Fruit fly (Drosophila melanogaster) whole organism, prepupa: ENCODE results near the gene CG43389.

Source experiments
- Blimp-1 ChIP-seq: fragments of 200-800 bp; sonication (Bioruptor generic); optimal IDR thresholded peaks from 3 replicates; lab custom pipeline; 2017; ENCODE audit warnings: missing biosample characterization, missing genetic modification characterization, mild to moderate bottlenecking, moderate library complexity, missing genetic modification reagents
- CG10631 ChIP-seq: fragments of 200-800 bp; sonication (Bioruptor generic); optimal IDR thresholded peaks from 2 replicates; lab custom pipeline; 2016; ENCODE audit warnings: missing biosample characterization, missing genetic modification characterization
- CG10669 ChIP-seq: fragments of 200-800 bp; sonication (Bioruptor generic); optimal IDR thresholded peaks from 3 replicates; lab custom pipeline; 2018; ENCODE audit warnings: missing biosample characterization, mild to moderate bottlenecking, missing genetic modification characterization, moderate library complexity
- CG11294 ChIP-seq: fragments of 200-800 bp; sonication (Bioruptor generic); IDR thresholded peaks from 2 replicates; pipeline ENCODE4 v1.3.6; 2022; ENCODE audit warnings: missing biosample characterization, missing genetic modification characterization
- CG11762 ChIP-seq: fragments of 200-800 bp; sonication (Bioruptor generic); optimal IDR thresholded peaks from 3 replicates; lab custom pipeline; 2016; ENCODE audit warnings: missing biosample characterization, missing genetic modification characterization; ENCODE audit not compliant: insufficient read depth
- CG15336 ChIP-seq: fragments of 200-800 bp; sonication (Bioruptor generic); IDR thresholded peaks from 2 replicates; pipeline ENCODE4 v1.3.6; 2022; ENCODE audit warnings: missing biosample characterization, missing genetic modification characterization
- CG1621 ChIP-seq: fragments of 200-800 bp; sonication (Bioruptor generic); optimal IDR thresholded peaks from 3 replicates; lab custom pipeline; 2018; ENCODE audit warnings: missing biosample characterization, mild to moderate bottlenecking, missing genetic modification characterization
- CG3032 ChIP-seq: fragments of 200-800 bp; optimal IDR thresholded peaks from 2 replicates; lab custom pipeline; 2019; ENCODE audit warnings: missing biosample characterization, mild to moderate bottlenecking, missing genetic modification characterization, moderate library complexity
- CG31627 ChIP-seq: fragments of 200-800 bp; sonication (Bioruptor generic); optimal IDR thresholded peaks from 3 replicates; lab custom pipeline; 2016; ENCODE audit warnings: missing biosample characterization, missing genetic modification characterization
- CG32006 ChIP-seq: fragments of 200-800 bp; sonication (Bioruptor generic); optimal IDR thresholded peaks from 3 replicates; lab custom pipeline; 2017; ENCODE audit warnings: missing biosample characterization, mild to moderate bottlenecking, missing genetic modification characterization
- CG34406 ChIP-seq: fragments of 200-800 bp; sonication (Bioruptor generic); optimal IDR thresholded peaks from 3 replicates; lab custom pipeline; 2016; ENCODE audit warnings: missing biosample characterization, missing genetic modification characterization
- CG3919 ChIP-seq: fragments of 200-800 bp; sonication (Bioruptor generic); optimal IDR thresholded peaks from 3 replicates; lab custom pipeline; 2016; ENCODE audit warnings: missing biosample characterization, missing genetic modification characterization
- CG4318 ChIP-seq: fragments of 200-800 bp; sonication (Bioruptor generic); optimal IDR thresholded peaks from 3 replicates; lab custom pipeline; 2017; ENCODE audit warnings: missing biosample characterization, mild to moderate bottlenecking, missing genetic modification characterization
- CG6163 ChIP-seq: fragments of 200-800 bp; sonication (Bioruptor generic); IDR thresholded peaks from 3 replicates; pipeline ENCODE4 v1.3.6; 2022; ENCODE audit warnings: missing biosample characterization, missing genetic modification characterization
- CG6276 ChIP-seq: fragments of 200-800 bp; sonication (Bioruptor generic); optimal IDR thresholded peaks from 2 replicates; lab custom pipeline; 2017; ENCODE audit warnings: missing biosample characterization, mild to moderate bottlenecking, missing genetic modification characterization
- CG8119 ChIP-seq: fragments of 200-800 bp; sonication (Bioruptor generic); IDR thresholded peaks from 3 replicates; pipeline ENCODE4 v1.3.6; 2022; ENCODE audit warnings: missing biosample characterization, missing genetic modification characterization
- CG8319 ChIP-seq: fragments of 200-800 bp; sonication (Bioruptor generic); optimal IDR thresholded peaks from 3 replicates; lab custom pipeline; 2016; ENCODE audit warnings: missing biosample characterization, missing genetic modification characterization
- CG8632 ChIP-seq: fragments of 200-800 bp; sonication (Bioruptor generic); optimal IDR thresholded peaks from 3 replicates; lab custom pipeline; 2016; ENCODE audit warnings: missing biosample characterization, missing genetic modification characterization
- Eip75B ChIP-seq: fragments of 200-800 bp; sonication (Bioruptor generic); optimal IDR thresholded peaks from 3 replicates; lab custom pipeline; 2016; ENCODE audit warnings: missing biosample characterization, missing genetic modification characterization
- Eip78C ChIP-seq: fragments of 200-800 bp; sonication (Bioruptor generic); peaks from one replicate; lab custom pipeline; 2016; ENCODE audit warnings: missing biosample characterization, missing genetic modification characterization
- Ets21C ChIP-seq: fragments of 200-800 bp; sonication (Bioruptor generic); optimal IDR thresholded peaks from 3 replicates; lab custom pipeline; 2016; ENCODE audit warnings: missing biosample characterization, missing genetic modification characterization
- Ets96B ChIP-seq: fragments of 200-800 bp; optimal IDR thresholded peaks from 2 replicates; lab custom pipeline; 2019; ENCODE audit warnings: missing biosample characterization, mild to moderate bottlenecking, missing genetic modification characterization, moderate library complexity
- Gug ChIP-seq: fragments of 200-800 bp; sonication (Bioruptor generic); IDR thresholded peaks from 2 replicates; pipeline ENCODE4 v1.3.6; 2022; ENCODE audit warnings: missing biosample characterization, missing genetic modification characterization
- Hr39 ChIP-seq: fragments of 200-800 bp; sonication (Bioruptor generic); optimal IDR thresholded peaks from 2 replicates; lab custom pipeline; 2016; ENCODE audit warnings: missing biosample characterization, missing genetic modification characterization
- Hr4 ChIP-seq: fragments of 200-800 bp; sonication (Bioruptor generic); optimal IDR thresholded peaks from 3 replicates; lab custom pipeline; 2016; ENCODE audit warnings: missing biosample characterization, missing genetic modification characterization
- Met ChIP-seq: fragments of 200-800 bp; sonication (Bioruptor generic); optimal IDR thresholded peaks from 3 replicates; lab custom pipeline; 2016; ENCODE audit warnings: missing biosample characterization, missing genetic modification characterization
- OdsH ChIP-seq: fragments of 200-800 bp; sonication (Bioruptor generic); optimal IDR thresholded peaks from 3 replicates; lab custom pipeline; 2016; ENCODE audit warnings: missing biosample characterization, missing genetic modification characterization
- Sox102F ChIP-seq: fragments of 200-800 bp; sonication (Bioruptor generic); optimal IDR thresholded peaks from 2 replicates; lab custom pipeline; 2016; ENCODE audit warnings: missing biosample characterization, mild to moderate bottlenecking, missing genetic modification characterization
- Sox14 ChIP-seq: fragments of 200-800 bp; sonication (Bioruptor generic); optimal IDR thresholded peaks from 3 replicates; lab custom pipeline; 2016; ENCODE audit warnings: missing biosample characterization, missing genetic modification characterization
- Sox15 ChIP-seq: fragments of 200-800 bp; sonication (Bioruptor generic); optimal IDR thresholded peaks from 3 replicates; lab custom pipeline; 2016; ENCODE audit warnings: missing biosample characterization, missing genetic modification characterization
- acj6 ChIP-seq: fragments of 200-800 bp; sonication (Bioruptor generic); optimal IDR thresholded peaks from 3 replicates; lab custom pipeline; 2016; ENCODE audit warnings: missing biosample characterization, missing genetic modification characterization
- dac ChIP-seq: fragments of 200-800 bp; sonication (Bioruptor generic); optimal IDR thresholded peaks from 2 replicates; lab custom pipeline; 2017; ENCODE audit warnings: missing biosample characterization, mild to moderate bottlenecking, missing genetic modification characterization
- dsx ChIP-seq: fragments of 200-800 bp; optimal IDR thresholded peaks from 3 replicates; lab custom pipeline; 2019; ENCODE audit warnings: missing biosample characterization, mild to moderate bottlenecking, missing genetic modification characterization, moderate library complexity; ENCODE audit not compliant: poor library complexity, severe bottlenecking
- eg ChIP-seq: fragments of 200-800 bp; sonication (Bioruptor generic); IDR thresholded peaks from 3 replicates; pipeline ENCODE4 v1.3.6; 2022; ENCODE audit warnings: missing biosample characterization, missing genetic modification characterization
- esn ChIP-seq: fragments of 200-800 bp; sonication (Bioruptor generic); optimal IDR thresholded peaks from 2 replicates; lab custom pipeline; 2016; ENCODE audit warnings: missing biosample characterization, mild to moderate bottlenecking, missing genetic modification characterization, moderate library complexity
- fd59A ChIP-seq: fragments of 200-800 bp; sonication (Bioruptor generic); optimal IDR thresholded peaks from 2 replicates; lab custom pipeline; 2017; ENCODE audit warnings: missing biosample characterization, mild to moderate bottlenecking, missing genetic modification characterization, missing genetic modification reagents
- fkh ChIP-seq: fragments of 200-800 bp; sonication (Bioruptor generic); optimal IDR thresholded peaks from 3 replicates; lab custom pipeline; 2017; ENCODE audit warnings: missing biosample characterization, mild to moderate bottlenecking, missing genetic modification characterization, moderate library complexity
- lz ChIP-seq: fragments of 200-800 bp; sonication (Bioruptor generic); optimal IDR thresholded peaks from 3 replicates; lab custom pipeline; 2016; ENCODE audit warnings: missing biosample characterization, missing genetic modification characterization
- net ChIP-seq: fragments of 200-800 bp; sonication (Bioruptor generic); optimal IDR thresholded peaks from 3 replicates; lab custom pipeline; 2016; ENCODE audit warnings: missing biosample characterization, missing genetic modification characterization
- salr ChIP-seq, 2 experiments: fragments of 200-800 bp; sonication (Bioruptor generic); optimal IDR thresholded peaks; 3 replicates each; lab custom pipeline; 2016 to 2018; ENCODE audit warnings: missing biosample characterization in 2 of 2, missing genetic modification characterization in 2 of 2, mild to moderate bottlenecking in 1 of 2
- spab ChIP-seq: fragments of 200-800 bp; sonication (Bioruptor generic); optimal IDR thresholded peaks from 2 replicates; lab custom pipeline; 2017; ENCODE audit warnings: missing biosample characterization, mild to moderate bottlenecking, missing genetic modification characterization, missing genetic modification reagents
- ss ChIP-seq, 2 experiments: fragments of 200-800 bp; sonication (Bioruptor generic); optimal IDR thresholded peaks; 2 replicates in 1 of 2; 3 replicates in 1 of 2; lab custom pipeline; 2017 to 2018; ENCODE audit warnings: mild to moderate bottlenecking in 2 of 2, missing biosample characterization in 2 of 2, missing genetic modification characterization in 2 of 2, moderate library complexity in 1 of 2
- svp ChIP-seq: fragments of 200-800 bp; sonication (Bioruptor generic); peaks from one replicate; lab custom pipeline; 2016; ENCODE audit warnings: missing biosample characterization, missing genetic modification characterization
- vri ChIP-seq: fragments of 200-800 bp; sonication (Bioruptor generic); optimal IDR thresholded peaks from 3 replicates; lab custom pipeline; 2016; ENCODE audit warnings: missing biosample characterization, mild to moderate bottlenecking, missing genetic modification characterization

The CG43389 gene

dm6 chr3L:3274463-3275177, 26.8 kb downstream of the CG43389 start (continued):
- no peak for TF ChIP-seq Hr39 (GFP tag; lab: Kevin White, UChicago)
- TF ChIP-seq lz: no peak
- TF ChIP-seq CG3032 (tag; lab: Kevin White, UChicago): no peak
- no peak for TF ChIP-seq svp (GFP tag; lab: Kevin White, UChicago)
- no peak for TF ChIP-seq CG10669
- TF ChIP-seq Ets96B: no peak
- no peak for TF ChIP-seq eg (GFP tag; lab: Robert Waterston, UW)

- TF ChIP-seq Sox15 (GFP tag; lab: Kevin White, UChicago) (no peak), Eip78C (GFP tag; lab: Kevin White, UChicago) (peak; percentile 9)
Observed at dm6 chr3L:3276930-3277329, 29.1 kb downstream of the CG43389 start.

- TF ChIP-seq CG3919 (GFP tag; lab: Kevin White, UChicago) (no peak), Sox102F (peak; percentile 10), Eip78C (GFP tag; lab: Kevin White, UChicago) (peak; percentile 59)
- TF ChIP-seq, all 60 proteins: peak for 2
Observed at dm6 chr3L:3279930-3280329, 32.1 kb downstream of the CG43389 start, which contains the start of gene CG12017. Gene CG12017 (plus strand): TSS chr3L:3280239.

DNA sequence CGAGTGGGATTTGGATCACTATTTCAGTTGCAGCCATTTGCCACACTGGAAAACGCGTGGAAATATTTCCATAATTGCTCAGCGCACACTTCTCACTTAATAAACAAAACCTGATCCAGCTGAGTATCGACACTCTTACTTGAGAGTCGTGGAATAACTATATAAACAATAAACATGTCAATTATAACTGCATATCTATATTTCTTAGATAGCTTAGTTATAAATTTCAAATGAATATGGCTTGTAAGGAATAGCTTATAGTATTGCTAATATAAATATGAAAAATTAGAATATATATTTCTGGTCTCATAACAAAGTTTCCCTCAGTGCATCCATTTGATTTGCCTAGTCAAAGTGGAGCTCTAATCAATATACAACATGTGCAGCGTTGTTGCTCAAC, 35.4 kb downstream of the CG43389 start:
- TF ChIP-seq CG8319 (GFP tag; lab: Kevin White, UChicago): no peak
- TF ChIP-seq Met: no peak
- no peak for TF ChIP-seq Eip75B (GFP tag; lab: Kevin White, UChicago)
- no peak for TF ChIP-seq Ets21C (GFP tag; lab: Kevin White, UChicago)
- peak; percentile 71 for TF ChIP-seq Hr4 (GFP tag; lab: Kevin White, UChicago)
- TF ChIP-seq CG8632: no peak
- no peak for TF ChIP-seq net
- TF ChIP-seq dac: no peak
- no peak for TF ChIP-seq fd59A (GFP tag; lab: Kevin White, UChicago)
- TF ChIP-seq Ets96B: no peak
- no peak for TF ChIP-seq ss (GFP tag; optimal IDR thresholded peaks at IDR 0.05; lab: Kevin White, UChicago)
- TF ChIP-seq CG8119 (GFP tag; lab: Robert Waterston, UW): peak; percentile 69
- peak; percentile 73 for TF ChIP-seq CG15336 (GFP tag; lab: Robert Waterston, UW)
- peak; percentile 75 for TF ChIP-seq CG32006 (GFP tag; lab: Kevin White, UChicago)
- TF ChIP-seq Gug (GFP tag; lab: Robert Waterston, UW): no peak
- no peak for TF ChIP-seq spab (GFP tag; lab: Kevin White, UChicago)
- TF ChIP-seq CG1621 (tag; lab: Kevin White, UChicago): no peak
- TF ChIP-seq dsx (GFP tag; lab: Kevin White, UChicago): no peak
- TF ChIP-seq Blimp-1 (GFP tag; lab: Kevin White, UChicago): no peak
- peak; percentile 40 for TF ChIP-seq CG4318
- no peak for TF ChIP-seq lz
- no peak for TF ChIP-seq CG10631 (GFP tag; lab: Kevin White, UChicago)
- TF ChIP-seq svp (GFP tag; lab: Kevin White, UChicago): no peak
- TF ChIP-seq CG6276 (GFP tag; lab: Kevin White, UChicago): no peak
- TF ChIP-seq CG10669: no peak
- TF ChIP-seq esn (GFP tag; lab: Kevin White, UChicago): no peak
- TF ChIP-seq eg (GFP tag; lab: Robert Waterston, UW): peak; percentile 41; the same call in 1 of the 3 replicates
- TF ChIP-seq CG11762 (GFP tag; lab: Kevin White, UChicago): no peak
- no peak for TF ChIP-seq fkh
- TF ChIP-seq vri (GFP tag; lab: Kevin White, UChicago): no peak
- no peak for TF ChIP-seq Hr39 (GFP tag; lab: Kevin White, UChicago)
- peak in 1 of 2 experiments; percentile 16 for TF ChIP-seq salr (GFP tag; optimal IDR thresholded peaks at IDR 0.05; lab: Kevin White, UChicago)
- TF ChIP-seq OdsH (GFP tag; lab: Kevin White, UChicago): peak; percentile 23
- no peak for TF ChIP-seq CG6163 (GFP tag; lab: Robert Waterston, UW)
- no peak for TF ChIP-seq acj6
- TF ChIP-seq Sox14: no peak
- no peak for TF ChIP-seq CG11294
- no peak for TF ChIP-seq CG34406 (GFP tag; lab: Kevin White, UChicago)
- no peak for TF ChIP-seq CG31627 (GFP tag; lab: Kevin White, UChicago)
